Fruit fly (Drosophila melanogaster) Kc167 (cell line): Measurements from ENCODE around the gene CG10996.

Experiments used
- Myc ChIP-seq: fragments of >200 bp; optimal IDR thresholded peaks from 2 replicates; lab custom pipeline; 2017; ENCODE audit warnings: missing external identifiers
- Sin3A ChIP-seq: fragments of >200 bp; optimal IDR thresholded peaks from 2 replicates; lab custom pipeline; 2018; ENCODE audit warnings: missing external identifiers
- h ChIP-seq: fragments of >200 bp; optimal IDR thresholded peaks from 3 replicates; lab custom pipeline; 2018; ENCODE audit warnings: missing external identifiers
- insv ChIP-seq: fragments of >200 bp; optimal IDR thresholded peaks from 3 replicates; lab custom pipeline; 2018; ENCODE audit warnings: missing external identifiers
- psq ChIP-seq: fragments of >200 bp; optimal IDR thresholded peaks from 2 replicates; lab custom pipeline; 2017; ENCODE audit warnings: missing external identifiers
- ttk ChIP-seq: sonication (Bioruptor generic); optimal IDR thresholded peaks from 2 replicates; lab custom pipeline; 2017; ENCODE audit warnings: missing external identifiers

DNA sequence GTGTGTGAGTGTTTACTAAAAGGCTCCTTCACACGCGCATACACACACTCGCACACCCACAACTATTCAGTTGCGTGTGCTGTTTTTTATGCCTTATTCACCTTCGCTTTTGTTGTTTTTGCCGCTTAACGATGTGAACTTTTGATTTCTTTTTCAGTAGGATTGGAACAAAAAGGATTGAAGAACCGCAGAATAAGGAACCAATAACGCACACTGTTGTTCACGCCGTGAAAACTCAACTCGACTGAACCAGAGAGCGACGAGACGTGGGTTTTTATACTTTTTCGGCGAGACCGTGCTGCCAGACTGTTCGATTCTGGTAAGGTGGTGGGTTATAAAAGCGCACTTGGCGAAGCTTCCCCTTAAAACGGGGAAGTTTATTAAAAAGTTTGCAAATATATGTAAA, 42.3 kb downstream of the CG10996 start, which contains the start of gene Pdcd4:
- no peak for TF ChIP-seq Myc (lab: Kevin White, UChicago)
- TF ChIP-seq psq (lab: Kevin White, UChicago): no peak
- TF ChIP-seq ttk (lab: Kevin White, UChicago): no peak
- no peak for TF ChIP-seq Sin3A (lab: Kevin White, UChicago)
- no peak for TF ChIP-seq h (lab: Kevin White, UChicago)
- no peak for TF ChIP-seq insv (lab: Kevin White, UChicago)
